Worm (Caenorhabditis elegans) whole organism, late embryonic: ENCODE measurements around the gene folt-1.
A peak's percentile ranks its signal among the peaks of the same experiment; 100 is the strongest.

Experiments used
- T23F11.4 ChIP-seq: fragments of 200-800 bp; sonication (Bioruptor generic); optimal IDR thresholded peaks from 2 replicates; lab custom pipeline; 2018; ENCODE audit warnings: mild to moderate bottlenecking, missing genetic modification characterization, missing compliant biosample characterization
- ama-1 ChIP-seq: fragments of 150-350 bp; optimal IDR thresholded peaks from 2 replicates; lab custom pipeline; 2014
- elt-2 ChIP-seq: sonication (generic microtip); optimal IDR thresholded peaks from 2 replicates; lab custom pipeline; 2016; ENCODE audit warnings: missing genetic modification reagents, missing genetic modification characterization, missing compliant biosample characterization
- ets-4 ChIP-seq: sonication (generic microtip); optimal IDR thresholded peaks from 2 replicates; lab custom pipeline; 2016; ENCODE audit warnings: missing genetic modification characterization, missing compliant biosample characterization
- hlh-15 ChIP-seq: sonication (generic microtip); optimal IDR thresholded peaks from 2 replicates; lab custom pipeline; 2016; ENCODE audit warnings: missing genetic modification characterization, missing compliant biosample characterization
- nhr-11 ChIP-seq: fragments of 150-350 bp; optimal IDR thresholded peaks from 2 replicates; lab custom pipeline; 2014; ENCODE audit warnings: missing biosample characterization, missing genetic modification characterization
- pha-4 ChIP-seq: fragments of 150-350 bp; optimal IDR thresholded peaks from 2 replicates; lab custom pipeline; 2018; ENCODE audit warnings: missing biosample characterization, missing genetic modification reagents, missing genetic modification characterization
- pros-1 ChIP-seq: fragments of 150-350 bp; optimal IDR thresholded peaks from 2 replicates; lab custom pipeline; 2014; ENCODE audit warnings: missing biosample characterization, missing genetic modification reagents, missing genetic modification characterization
- tbx-2 ChIP-seq: sonication (generic microtip); optimal IDR thresholded peaks from 2 replicates; lab custom pipeline; 2016; ENCODE audit warnings: missing genetic modification characterization, missing compliant biosample characterization
- unc-42 ChIP-seq: sonication (generic microtip); optimal IDR thresholded peaks from 2 replicates; lab custom pipeline; 2016; ENCODE audit warnings: missing genotype, missing genetic modification characterization, missing compliant biosample characterization

DNA sequence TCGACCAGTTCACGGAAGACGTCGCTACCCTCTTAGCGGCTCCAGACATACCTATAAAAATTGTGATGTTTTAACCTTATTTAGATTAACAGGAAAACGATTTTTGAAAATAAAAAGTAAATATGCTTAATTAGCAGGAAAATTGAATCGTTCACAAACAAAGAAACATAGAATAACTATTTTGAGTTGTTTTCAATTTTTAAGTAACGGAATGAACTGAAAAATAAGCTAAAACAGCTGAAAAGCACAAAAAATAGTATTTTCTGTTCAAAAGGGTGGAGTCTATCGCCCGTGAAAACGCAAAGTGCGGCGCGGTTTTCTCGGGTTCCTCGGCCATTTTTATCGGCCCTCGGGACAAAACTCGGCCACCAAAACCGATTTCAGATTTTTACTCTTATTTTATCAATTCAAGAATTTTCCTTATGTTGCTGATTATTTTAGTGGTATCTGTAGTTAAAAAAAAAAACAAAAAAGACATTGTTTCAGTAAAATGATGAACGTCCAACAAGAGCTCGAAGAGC lies 17.4 kb upstream of the folt-1 start, which contains the start of the genes atp-5 and lmtr-3:
- no peak for TF ChIP-seq T23F11.4 (GFP tag; lab: Kevin White, UChicago)
- TF ChIP-seq pha-4, result no peak
- TF ChIP-seq ama-1 (lab: Kevin White, UChicago), result no peak
- TF ChIP-seq nhr-11 (tag; lab: Kevin White, UChicago), result no peak
- peak; percentile 25 for TF ChIP-seq unc-42 (tag; lab: Kevin White, UChicago)
- no peak for TF ChIP-seq pros-1 (tag; lab: Kevin White, UChicago)
- TF ChIP-seq elt-2, result peak; percentile 60
- TF ChIP-seq ets-4 (tag; lab: Kevin White, UChicago), result peak; percentile 88
- TF ChIP-seq hlh-15 (tag; lab: Kevin White, UChicago), result no peak
- peak; percentile 87 for TF ChIP-seq tbx-2 (tag; lab: Kevin White, UChicago)
